Fruit fly (Drosophila melanogaster): ENCODE results near the gene Ugt37A1.
A peak's percentile ranks its signal among the peaks of the same experiment; 100 is the strongest.

Gene Ugt37A1

dm6 chr2L:20414750-20415211 is 40.9 kb upstream of the Ugt37A1 start, which contains the start of gene CG10947 (continued):
- TF ChIP-seq fu2 (GFP tag; optimal IDR thresholded peaks at IDR 0.05) (peak; percentile 43), Six4 (GFP tag; optimal IDR thresholded peaks at IDR 0.05) (peak; percentile 44), CG11093 (GFP tag; IDR thresholded peaks at IDR 0.05) (no peak), dimm (GFP tag; IDR thresholded peaks at IDR 0.05) (no peak), CG9817 (tag; optimal IDR thresholded peaks at IDR 0.05) (peak; percentile 69), fd3F (GFP tag; optimal IDR thresholded peaks at IDR 0.05) (peak; percentile 37), Deaf1 (tag; optimal IDR thresholded peaks at IDR 0.05) (no peak), CG10267 (tag; optimal IDR thresholded peaks at IDR 0.05) (peak; percentile 81), Myb (GFP tag; optimal IDR thresholded peaks at IDR 0.05) (peak; percentile 99), Fer1 (GFP tag; optimal IDR thresholded peaks at IDR 0.05) (peak; percentile 61), HHEX (GFP tag; optimal IDR thresholded peaks at IDR 0.05) (peak; percentile 51), maf-S (GFP tag; optimal IDR thresholded peaks at IDR 0.05) (peak; percentile 68), hbn (GFP tag; IDR thresholded peaks at IDR 0.05; ENCODE audit: partially characterized antibody) (peak; percentile 51), Ssrp (tag; optimal IDR thresholded peaks at IDR 0.05) (peak; percentile 33), sim (GFP tag; IDR thresholded peaks at IDR 0.05) (no peak), CG18476 (GFP tag; optimal IDR thresholded peaks at IDR 0.05) (peak; percentile 46), kni (GFP tag; optimal IDR thresholded peaks at IDR 0.05) (no peak), CG32532 (GFP tag; IDR thresholded peaks at IDR 0.05) (peak; percentile 73), eyg (GFP tag; optimal IDR thresholded peaks at IDR 0.05) (peak; percentile 57), CG1792 (GFP tag; optimal IDR thresholded peaks at IDR 0.05) (peak; percentile 65), CG30403 (GFP tag; optimal IDR thresholded peaks at IDR 0.05) (peak; percentile 67), insv (GFP tag; optimal IDR thresholded peaks at IDR 0.05) (peak in 1 of 2 experiments; percentile 43), stwl (tag; optimal IDR thresholded peaks at IDR 0.05) (peak; percentile 87), CG4282 (GFP tag; optimal IDR thresholded peaks at IDR 0.05) (peak; percentile 3), CkIIα-i1 (GFP tag; IDR thresholded peaks at IDR 0.05) (no peak), Hey (tag; optimal IDR thresholded peaks at IDR 0.05) (no peak), Dbx (GFP tag; IDR thresholded peaks at IDR 0.05) (peak; percentile 78; the same call in 2 of the 3 replicates), ranshi (GFP tag; IDR thresholded peaks at IDR 0.05) (peak; percentile 71), pum (GFP tag; optimal IDR thresholded peaks at IDR 0.05) (peak; percentile 59), zfh2 (GFP tag; optimal IDR thresholded peaks at IDR 0.05) (peak; percentile 48), Rx (GFP tag; IDR thresholded peaks at IDR 0.05) (peak; percentile 36), gem (tag; optimal IDR thresholded peaks at IDR 0.05) (peak; percentile 48), CG8765 (GFP tag; IDR thresholded peaks at IDR 0.05) (no peak), dan (GFP tag; IDR thresholded peaks at IDR 0.05) (no peak), CG1832 (GFP tag; optimal IDR thresholded peaks at IDR 0.05) (no peak), Ets65A (GFP tag) (peak; percentile 91), chn (GFP tag; optimal IDR thresholded peaks at IDR 0.05) (peak; percentile 70), CG17912 (GFP tag; optimal IDR thresholded peaks at IDR 0.05) (peak; percentile 82), NK7.1 (GFP tag; optimal IDR thresholded peaks at IDR 0.05) (peak; percentile 57), Nf-YA (GFP tag; IDR thresholded peaks at IDR 0.05) (peak; percentile 31; the same call in 1 of the 2 replicates), CG12299 (tag; optimal IDR thresholded peaks at IDR 0.05) (no peak), Lhr (GFP tag; optimal IDR thresholded peaks at IDR 0.05) (peak; percentile 79), CG33557 (GFP tag; optimal IDR thresholded peaks at IDR 0.05) (peak; percentile 33), pros (GFP tag; optimal IDR thresholded peaks at IDR 0.05) (no peak), B-H2 (GFP tag; optimal IDR thresholded peaks at IDR 0.05) (peak; percentile 75), CG7987 (GFP tag; optimal IDR thresholded peaks at IDR 0.05) (peak; percentile 55), CG2889 (GFP tag; IDR thresholded peaks at IDR 0.05) (0 out of 3 replicates have a peak, but pooled peaks have one; percentile 4), ac (GFP tag; optimal IDR thresholded peaks at IDR 0.05) (peak; percentile 7), CG12155 (GFP tag; optimal IDR thresholded peaks at IDR 0.05) (peak; percentile 45), gsb-n (tag; optimal IDR thresholded peaks at IDR 0.05) (peak; percentile 42), luna (GFP tag; optimal IDR thresholded peaks at IDR 0.05) (peak; percentile 53)

Data from whole organism, embryonic.